Worm (Caenorhabditis elegans) whole organism, L2 larva: Measurements from ENCODE around the gene srh-136.

Source experiments
- R02D3.7 ChIP-seq: fragments of 150-350 bp; optimal IDR thresholded peaks from 2 replicates; lab custom pipeline; 2014; ENCODE audit warnings: missing biosample characterization, missing genetic modification characterization
- alr-1 ChIP-seq: fragments of 150-350 bp; optimal IDR thresholded peaks from 2 replicates; lab custom pipeline; 2014; ENCODE audit warnings: missing biosample characterization, missing genetic modification characterization
- ama-1 ChIP-seq: fragments of 150-350 bp; optimal IDR thresholded peaks from 2 replicates; lab custom pipeline; 2018; ENCODE audit warnings: inconsistent platforms
- ceh-82 ChIP-seq: fragments of 150-350 bp; optimal IDR thresholded peaks from 2 replicates; lab custom pipeline; 2014; ENCODE audit warnings: missing biosample characterization, missing genetic modification characterization
- egl-27 ChIP-seq: sonication (generic microtip); optimal IDR thresholded peaks from 3 replicates; lab custom pipeline; 2017; ENCODE audit warnings: missing biosample characterization, missing genetic modification reagents, missing genetic modification characterization
- lin-39 ChIP-seq: fragments of 150-350 bp; optimal IDR thresholded peaks from 2 replicates; lab custom pipeline; 2014; ENCODE audit warnings: missing biosample characterization, missing genetic modification reagents, missing genetic modification characterization
- mbf-1 ChIP-seq: sonication (generic microtip); optimal IDR thresholded peaks from 2 replicates; lab custom pipeline; 2017; ENCODE audit warnings: missing biosample characterization, missing genetic modification characterization
- nhr-11 ChIP-seq: fragments of 150-350 bp; optimal IDR thresholded peaks from 2 replicates; lab custom pipeline; 2014; ENCODE audit warnings: missing biosample characterization, missing genetic modification characterization
- nhr-129 ChIP-seq: fragments of 150-350 bp; optimal IDR thresholded peaks from 2 replicates; lab custom pipeline; 2014; ENCODE audit warnings: missing biosample characterization, missing genetic modification characterization
- nhr-23 ChIP-seq: fragments of 150-350 bp; optimal IDR thresholded peaks from 2 replicates; lab custom pipeline; 2014; ENCODE audit warnings: missing biosample characterization, missing genetic modification reagents, missing genetic modification characterization
- sma-3 ChIP-seq: sonication (generic microtip); optimal IDR thresholded peaks from 2 replicates; lab custom pipeline; 2016; ENCODE audit warnings: missing genetic modification reagents, missing genetic modification characterization, missing compliant biosample characterization
- snpc-4 ChIP-seq: fragments of 150-350 bp; optimal IDR thresholded peaks from 2 replicates; lab custom pipeline; 2014; ENCODE audit warnings: missing biosample characterization, missing genetic modification characterization
- unc-39 ChIP-seq: fragments of 150-350 bp; optimal IDR thresholded peaks from 2 replicates; lab custom pipeline; 2014; ENCODE audit warnings: missing biosample characterization, missing genetic modification characterization
- unc-62 ChIP-seq: fragments of 150-350 bp; optimal IDR thresholded peaks from 2 replicates; lab custom pipeline; 2014; ENCODE audit warnings: missing biosample characterization, missing genetic modification reagents, missing genetic modification characterization

- TF ChIP-seq nhr-129 (tag; lab: Kevin White, UChicago): no peak
- no peak for TF ChIP-seq nhr-11
- TF ChIP-seq unc-62 (GFP tag; lab: Kevin White, UChicago): no peak
- TF ChIP-seq egl-27: no peak
- no peak for TF ChIP-seq ama-1 (lab: Kevin White, UChicago)
- TF ChIP-seq alr-1 (tag; lab: Kevin White, UChicago): no peak
- no peak for TF ChIP-seq R02D3.7 (tag; lab: Kevin White, UChicago)
- no peak for TF ChIP-seq snpc-4 (tag; lab: Kevin White, UChicago)
- TF ChIP-seq sma-3 (GFP tag; lab: Kevin White, UChicago): no peak
- no peak for TF ChIP-seq unc-39 (tag; lab: Kevin White, UChicago)
- TF ChIP-seq mbf-1 (tag; lab: Kevin White, UChicago): no peak
- TF ChIP-seq nhr-23: no peak
- no peak for TF ChIP-seq lin-39 (tag; lab: Kevin White, UChicago)
- TF ChIP-seq ceh-82 (tag; lab: Kevin White, UChicago): no peak
Measured at ce11 chrV:16535172-16535571, 37.8 kb upstream of the srh-136 start, which contains the start of gene Y32B12B.8.
